Worm (Caenorhabditis elegans) whole organism, L3 larva: ENCODE measurements around the gene hrg-9.

ENCODE experiments used
- ZK546.5 ChIP-seq: sonication (generic microtip); optimal IDR thresholded peaks from 2 replicates; lab custom pipeline; 2017; ENCODE audit warnings: missing biosample characterization, missing genetic modification characterization
- daf-12 ChIP-seq: fragments of 150-350 bp; optimal IDR thresholded peaks from 2 replicates; lab custom pipeline; 2014; ENCODE audit warnings: missing biosample characterization, missing genetic modification reagents, missing genetic modification characterization
- elt-2 ChIP-seq: sonication (generic microtip); optimal IDR thresholded peaks from 2 replicates; lab custom pipeline; 2016; ENCODE audit warnings: missing genetic modification reagents, mild to moderate bottlenecking, missing genetic modification characterization, missing compliant biosample characterization
- elt-3 ChIP-seq, 3 experiments: fragments of 150-350 bp in 1 of 3; sonication (generic microtip) in 2 of 3; optimal IDR thresholded peaks; 2 replicates in 2 of 3; 4 replicates in 1 of 3; lab custom pipeline; 2014 to 2017; ENCODE audit warnings: missing biosample characterization in 3 of 3, missing genetic modification characterization in 3 of 3
- fkh-10 ChIP-seq: sonication (generic microtip); optimal IDR thresholded peaks from 2 replicates; lab custom pipeline; 2017; ENCODE audit warnings: missing biosample characterization, missing genetic modification reagents, missing genetic modification characterization
- lin-15B ChIP-seq: fragments of 150-350 bp; optimal IDR thresholded peaks from 2 replicates; lab custom pipeline; 2014; ENCODE audit warnings: missing biosample characterization, missing genetic modification characterization
- lin-39 ChIP-seq: fragments of 150-350 bp; optimal IDR thresholded peaks from 2 replicates; lab custom pipeline; 2018; ENCODE audit warnings: missing biosample characterization, missing genetic modification reagents, missing genetic modification characterization
- nhr-11 ChIP-seq: fragments of 150-350 bp; optimal IDR thresholded peaks from 2 replicates; lab custom pipeline; 2014; ENCODE audit warnings: missing biosample characterization, missing genetic modification characterization
- nhr-25 ChIP-seq: sonication (generic microtip); optimal IDR thresholded peaks from 2 replicates; lab custom pipeline; 2017; ENCODE audit warnings: missing biosample characterization, missing genetic modification characterization
- pqm-1 ChIP-seq: fragments of 150-350 bp; optimal IDR thresholded peaks from 2 replicates; lab custom pipeline; 2017; ENCODE audit warnings: missing biosample characterization, missing genetic modification characterization, inconsistent platforms
- ztf-11 ChIP-seq: fragments of 150-350 bp; optimal IDR thresholded peaks from 2 replicates; lab custom pipeline; 2014; ENCODE audit warnings: missing biosample characterization, missing genetic modification characterization

ce11 chrV:13009843-13010242, 46.7 kb upstream of the hrg-9 start:
- TF ChIP-seq nhr-25 (tag; lab: Kevin White, UChicago) (peak; percentile 1), lin-39 (no peak), ztf-11 (tag; lab: Kevin White, UChicago) (no peak), elt-3 (tag; optimal IDR thresholded peaks at IDR 0.05; lab: Kevin White, UChicago) (no peak), pqm-1 (tag; lab: Kevin White, UChicago) (no peak), elt-2 (tag; lab: Kevin White, UChicago) (peak; percentile 25), nhr-11 (tag; lab: Kevin White, UChicago) (no peak), daf-12 (tag; lab: Kevin White, UChicago) (no peak), ZK546.5 (tag; lab: Kevin White, UChicago) (no peak), fkh-10 (GFP tag; lab: Kevin White, UChicago) (no peak), lin-15B (no peak)
